Fruit fly (Drosophila melanogaster): ENCODE measurements around the gene LKRSDH.

LKRSDH gene

dm6 chr2L:7821279-7821848 is 25.6 kb upstream of the LKRSDH start (continued):
- peak; percentile 29; the same call in 1 of the 3 replicates for TF ChIP-seq CG3726 (GFP tag; IDR thresholded peaks at IDR 0.05)
- peak; percentile 20 for TF ChIP-seq exex (tag; optimal IDR thresholded peaks at IDR 0.05)
- TF ChIP-seq tll (GFP tag; optimal IDR thresholded peaks at IDR 0.05): no peak
- TF ChIP-seq CG12391 (tag; optimal IDR thresholded peaks at IDR 0.05): peak; percentile 51
- TF ChIP-seq Fer2 (tag; optimal IDR thresholded peaks at IDR 0.05): peak; percentile 43
- TF ChIP-seq CG34224 (GFP tag; IDR thresholded peaks at IDR 0.05; ENCODE audit: partially characterized antibody): peak; percentile 90
- no peak for TF ChIP-seq Taf1 (GFP tag; IDR thresholded peaks at IDR 0.05)
- peak; percentile 9 for TF ChIP-seq bigmax (GFP tag; optimal IDR thresholded peaks at IDR 0.05)
- TF ChIP-seq CG18476 (GFP tag; optimal IDR thresholded peaks at IDR 0.05): peak; percentile 15
- no peak for TF ChIP-seq CG7839 (tag; optimal IDR thresholded peaks at IDR 0.05)
- TF ChIP-seq Eip74EF (GFP tag; optimal IDR thresholded peaks at IDR 0.05): peak in 1 of 2 experiments; percentile 28
- TF ChIP-seq stwl (tag; optimal IDR thresholded peaks at IDR 0.05): peak; percentile 89
- peak; percentile 64; the same call in 2 of the 3 replicates for TF ChIP-seq CG7963 (GFP tag; IDR thresholded peaks at IDR 0.05; ENCODE audit: partially characterized antibody)
- no peak for TF ChIP-seq gcm (GFP tag; optimal IDR thresholded peaks at IDR 0.05)
- peak; percentile 23 for TF ChIP-seq BtbVII (GFP tag; optimal IDR thresholded peaks at IDR 0.05)
- TF ChIP-seq CG12299 (tag; optimal IDR thresholded peaks at IDR 0.05): no peak
- peak; percentile 88 for TF ChIP-seq sna (GFP tag; IDR thresholded peaks at IDR 0.05; ENCODE audit: partially characterized antibody)
- peak; percentile 8 for TF ChIP-seq CG8290 (GFP tag; optimal IDR thresholded peaks at IDR 0.05)
- TF ChIP-seq CG8290 (tag; optimal IDR thresholded peaks at IDR 0.05): no peak
- no peak for TF ChIP-seq da (GFP tag; optimal IDR thresholded peaks at IDR 0.05)
- no peak for TF ChIP-seq CG11504 (tag; optimal IDR thresholded peaks at IDR 0.05)
- TF ChIP-seq CG10147 (GFP tag; optimal IDR thresholded peaks at IDR 0.05): no peak
- TF ChIP-seq z (GFP tag; IDR thresholded peaks at IDR 0.05): no peak
- TF ChIP-seq ase (GFP tag; IDR thresholded peaks at IDR 0.05): no peak
- TF ChIP-seq CG2129 (GFP tag; IDR thresholded peaks at IDR 0.05; ENCODE audit: partially characterized antibody): peak; percentile 59
- TF ChIP-seq tio (GFP tag; optimal IDR thresholded peaks at IDR 0.05): no peak
- peak; percentile 43 for TF ChIP-seq Side (GFP tag; optimal IDR thresholded peaks at IDR 0.05)
- TF ChIP-seq CG2889 (GFP tag; IDR thresholded peaks at IDR 0.05): no peak
- no peak for TF ChIP-seq B-H1 (GFP tag; IDR thresholded peaks at IDR 0.05)
- TF ChIP-seq B-H2 (GFP tag; optimal IDR thresholded peaks at IDR 0.05): no peak
- TF ChIP-seq caup (GFP tag; optimal IDR thresholded peaks at IDR 0.05; ENCODE audit: severe bottlenecking): peak; percentile 36
- no peak for TF ChIP-seq yki (optimal IDR thresholded peaks at IDR 0.05)
- TF ChIP-seq CG10209 (GFP tag; optimal IDR thresholded peaks at IDR 0.05): peak; percentile 3
- TF ChIP-seq CG33557 (GFP tag; optimal IDR thresholded peaks at IDR 0.05): peak; percentile 2
- TF ChIP-seq BEAF-32 (GFP tag; optimal IDR thresholded peaks at IDR 0.05): peak; percentile 85
- TF ChIP-seq CG18011 (GFP tag; optimal IDR thresholded peaks at IDR 0.05): peak; percentile 80
- TF ChIP-seq CG6791 (GFP tag; IDR thresholded peaks at IDR 0.05; ENCODE audit: partially characterized antibody): peak; percentile 90
- TF ChIP-seq Tbp (GFP tag; optimal IDR thresholded peaks at IDR 0.05): no peak
- peak; percentile 39 for TF ChIP-seq CG2875 (GFP tag; optimal IDR thresholded peaks at IDR 0.05)
- TF ChIP-seq CG13894 (tag; optimal IDR thresholded peaks at IDR 0.05): no peak
- TF ChIP-seq CrebB (tag; optimal IDR thresholded peaks at IDR 0.05): peak; percentile 47
- TF ChIP-seq Stat92E (GFP tag; optimal IDR thresholded peaks at IDR 0.05): peak in 1 of 3 experiments; percentile 48
- TF ChIP-seq pros (GFP tag; optimal IDR thresholded peaks at IDR 0.05): no peak
- no peak for TF ChIP-seq Hmx (GFP tag; optimal IDR thresholded peaks at IDR 0.05)
- peak; percentile 30 for TF ChIP-seq CG5180 (GFP tag; optimal IDR thresholded peaks at IDR 0.05)
- peak; percentile 44 for TF ChIP-seq CG1792 (GFP tag; optimal IDR thresholded peaks at IDR 0.05)
- TF ChIP-seq CG16779 (GFP tag; IDR thresholded peaks at IDR 0.05): 0 out of 2 replicates have a peak, but pooled peaks have one; percentile 45
- TF ChIP-seq Dp (GFP tag; optimal IDR thresholded peaks at IDR 0.05): peak; percentile 17
